Fruit fly (Drosophila melanogaster) whole organism, embryonic: Measurements from ENCODE around the gene tst.

Source experiments
- Bdp1 ChIP-seq: fragments of 200-800 bp; sonication (Bioruptor generic); optimal IDR thresholded peaks from 3 replicates; lab custom pipeline; 2016; ENCODE audit warnings: missing biosample characterization, missing genetic modification characterization
- CG13624 ChIP-seq: fragments of 200-800 bp; sonication (Bioruptor generic); optimal IDR thresholded peaks from 2 replicates; lab custom pipeline; 2016; ENCODE audit warnings: missing biosample characterization, missing genetic modification characterization
- CG14710 ChIP-seq: fragments of 200-800 bp; sonication (Bioruptor generic); optimal IDR thresholded peaks from 3 replicates; lab custom pipeline; 2019; ENCODE audit warnings: missing biosample characterization, mild to moderate bottlenecking, missing genetic modification characterization, moderate library complexity
- CG17186 ChIP-seq: fragments of 200-800 bp; sonication (Bioruptor generic); optimal IDR thresholded peaks from 3 replicates; lab custom pipeline; 2017; ENCODE audit warnings: missing biosample characterization, missing genetic modification reagents, missing genetic modification characterization
- CG17802 ChIP-seq: fragments of 200-800 bp; sonication (Bioruptor generic); optimal IDR thresholded peaks from 2 replicates; lab custom pipeline; 2018; ENCODE audit warnings: missing biosample characterization, mild to moderate bottlenecking, missing genetic modification characterization, moderate library complexity
- CG18011 ChIP-seq: fragments of 200-800 bp; sonication (Bioruptor generic); optimal IDR thresholded peaks from 2 replicates; lab custom pipeline; 2017; ENCODE audit warnings: missing biosample characterization, missing genetic modification characterization, mild to moderate bottlenecking, moderate library complexity, missing genotype
- CG18262 ChIP-seq: fragments of 200-800 bp; optimal IDR thresholded peaks from 3 replicates; lab custom pipeline; 2019; ENCODE audit warnings: missing biosample characterization, mild to moderate bottlenecking, missing genetic modification characterization, moderate library complexity
- CG1832 ChIP-seq: fragments of 200-800 bp; sonication (Bioruptor generic); optimal IDR thresholded peaks from 2 replicates; lab custom pipeline; 2017; ENCODE audit warnings: missing biosample characterization, mild to moderate bottlenecking, missing genetic modification characterization, inconsistent platforms
- CG2678 ChIP-seq: fragments of 200-800 bp; sonication (Bioruptor generic); optimal IDR thresholded peaks from 3 replicates; lab custom pipeline; 2019; ENCODE audit warnings: missing biosample characterization, mild to moderate bottlenecking, missing genetic modification characterization, moderate library complexity
- CG31388 ChIP-seq: fragments of 200-800 bp; sonication (Bioruptor generic); optimal IDR thresholded peaks from 2 replicates; lab custom pipeline; 2016; ENCODE audit warnings: missing biosample characterization, missing genetic modification characterization
- CG32532 ChIP-seq: fragments of 200-800 bp; sonication (Bioruptor generic); IDR thresholded peaks from 2 replicates; pipeline ENCODE4 v1.3.6; 2022; ENCODE audit warnings: missing biosample characterization, missing genetic modification characterization
- CG3281 ChIP-seq: fragments of 200-800 bp; sonication (Bioruptor generic); optimal IDR thresholded peaks from 3 replicates; lab custom pipeline; 2017; ENCODE audit warnings: missing biosample characterization, mild to moderate bottlenecking, missing genetic modification characterization
- CG34224 ChIP-seq: fragments of 200-800 bp; sonication (Bioruptor generic); IDR thresholded peaks from 3 replicates; pipeline ENCODE4 v1.3.6; 2022; ENCODE audit warnings: missing biosample characterization, missing genetic modification characterization; ENCODE audit not compliant: partially characterized antibody
- CG6654 ChIP-seq: fragments of 200-800 bp; sonication (Bioruptor generic); optimal IDR thresholded peaks from 2 replicates; lab custom pipeline; 2017; ENCODE audit warnings: missing biosample characterization, mild to moderate bottlenecking, missing genetic modification characterization
- CG7271 ChIP-seq: fragments of 200-800 bp; sonication (Bioruptor generic); optimal IDR thresholded peaks from 2 replicates; lab custom pipeline; 2018; ENCODE audit warnings: missing biosample characterization, mild to moderate bottlenecking, missing genetic modification characterization, moderate library complexity
- CG7372 ChIP-seq: fragments of 200-800 bp; sonication (Bioruptor generic); IDR thresholded peaks from 2 replicates; pipeline ENCODE4 v1.3.6; 2022; ENCODE audit warnings: missing biosample characterization, missing genetic modification characterization
- CG9797 ChIP-seq: fragments of 200-800 bp; sonication (Bioruptor generic); optimal IDR thresholded peaks from 3 replicates; lab custom pipeline; 2018; ENCODE audit warnings: missing biosample characterization, mild to moderate bottlenecking, missing genetic modification characterization
- CHES-1-like ChIP-seq: fragments of 200-800 bp; sonication (Bioruptor generic); optimal IDR thresholded peaks from 2 replicates; lab custom pipeline; 2016; ENCODE audit warnings: missing biosample characterization, missing genetic modification characterization
- D ChIP-seq, 2 experiments: fragments of 200-800 bp in 1 of 2; fragments of >200 bp in 1 of 2; sonication (Bioruptor generic) in 1 of 2; optimal IDR thresholded peaks; 2 replicates in 1 of 2; 3 replicates in 1 of 2; lab custom pipeline; 2017; ENCODE audit warnings: mild to moderate bottlenecking in 1 of 2, missing biosample characterization in 1 of 2, missing genetic modification characterization in 1 of 2, missing genetic modification reagents in 1 of 2
- Deaf1 ChIP-seq: fragments of 200-800 bp; optimal IDR thresholded peaks from 3 replicates; lab custom pipeline; 2019; ENCODE audit warnings: missing biosample characterization, mild to moderate bottlenecking, missing genetic modification characterization, moderate library complexity
- HLHmδ ChIP-seq: fragments of 200-800 bp; sonication (Bioruptor generic); optimal IDR thresholded peaks from 2 replicates; lab custom pipeline; 2018; ENCODE audit warnings: missing biosample characterization, mild to moderate bottlenecking, missing genetic modification characterization, moderate library complexity
- Hsf ChIP-seq: fragments of 200-800 bp; sonication (Bioruptor generic); optimal IDR thresholded peaks from 3 replicates; lab custom pipeline; 2016; ENCODE audit warnings: missing biosample characterization, missing genetic modification characterization
- Jarid2 ChIP-seq: fragments of 200-800 bp; sonication (Bioruptor generic); optimal IDR thresholded peaks from 3 replicates; lab custom pipeline; 2017; ENCODE audit warnings: mild to moderate bottlenecking, missing biosample characterization, missing genetic modification reagents, missing genetic modification characterization
- Lhr ChIP-seq: fragments of 200-800 bp; sonication (Bioruptor generic); optimal IDR thresholded peaks from 3 replicates; lab custom pipeline; 2017; ENCODE audit warnings: mild to moderate bottlenecking, missing biosample characterization, missing genetic modification reagents, missing genetic modification characterization
- Mad ChIP-seq: fragments of 200-800 bp; sonication (Bioruptor generic); optimal IDR thresholded peaks from 2 replicates; lab custom pipeline; 2016; ENCODE audit warnings: missing biosample characterization, missing genetic modification characterization
- Mrtf ChIP-seq: fragments of 200-800 bp; sonication (Bioruptor generic); IDR thresholded peaks from 3 replicates; pipeline ENCODE4 v1.3.6; 2022; ENCODE audit warnings: missing biosample characterization, missing genetic modification characterization
- NC2β ChIP-seq: fragments of 200-800 bp; sonication (Bioruptor generic); optimal IDR thresholded peaks from 2 replicates; lab custom pipeline; 2016; ENCODE audit warnings: missing biosample characterization, missing genetic modification characterization
- Oaz ChIP-seq: fragments of 200-800 bp; sonication (Bioruptor generic); IDR thresholded peaks from 2 replicates; pipeline ENCODE4 v1.3.6; 2022; ENCODE audit warnings: missing biosample characterization, missing genetic modification characterization
- Oli ChIP-seq: fragments of 200-800 bp; sonication (Bioruptor generic); optimal IDR thresholded peaks from 2 replicates; lab custom pipeline; 2018; ENCODE audit warnings: missing biosample characterization, mild to moderate bottlenecking, missing genetic modification characterization, moderate library complexity
- Rx ChIP-seq: fragments of 200-800 bp; sonication (Bioruptor generic); IDR thresholded peaks from 2 replicates; pipeline ENCODE4 v1.3.6; 2022; ENCODE audit warnings: missing biosample characterization, missing genetic modification characterization
- abd-A ChIP-seq: fragments of 200-800 bp; sonication (Bioruptor generic); optimal IDR thresholded peaks from 3 replicates; lab custom pipeline; 2019; ENCODE audit warnings: missing biosample characterization, mild to moderate bottlenecking, missing genetic modification characterization, moderate library complexity
- bbx ChIP-seq: fragments of 200-800 bp; sonication (Bioruptor generic); IDR thresholded peaks from 2 replicates; pipeline ENCODE4 v1.3.6; 2022; ENCODE audit warnings: missing biosample characterization, missing genetic modification characterization; ENCODE audit not compliant: partially characterized antibody
- da ChIP-seq: fragments of 200-800 bp; sonication (Bioruptor generic); optimal IDR thresholded peaks from 2 replicates; lab custom pipeline; 2016; ENCODE audit warnings: missing biosample characterization, missing genetic modification characterization
- esg ChIP-seq: fragments of 200-800 bp; sonication (Bioruptor generic); conservative IDR thresholded peaks from 2 replicates; pipeline ENCODE4 v1.3.6; 2022; ENCODE audit warnings: missing biosample characterization, missing genetic modification characterization
- gcm ChIP-seq: fragments of 200-800 bp; sonication (Bioruptor generic); optimal IDR thresholded peaks from 2 replicates; lab custom pipeline; 2019; ENCODE audit warnings: missing biosample characterization, mild to moderate bottlenecking, missing genetic modification characterization, moderate library complexity
- lab ChIP-seq: fragments of 200-800 bp; sonication (Bioruptor generic); optimal IDR thresholded peaks from 3 replicates; lab custom pipeline; 2017; ENCODE audit warnings: missing biosample characterization, missing genetic modification characterization, mild to moderate bottlenecking, moderate library complexity, missing genetic modification reagents
- lmd ChIP-seq: fragments of 200-800 bp; sonication (Bioruptor generic); IDR thresholded peaks from 2 replicates; pipeline ENCODE4 v1.3.6; 2022; ENCODE audit warnings: missing biosample characterization, missing genetic modification characterization
- maf-S ChIP-seq: fragments of 200-800 bp; sonication (Bioruptor generic); optimal IDR thresholded peaks from 2 replicates; lab custom pipeline; 2016; ENCODE audit warnings: missing biosample characterization, missing genetic modification characterization
- mld ChIP-seq: fragments of 200-800 bp; sonication (Bioruptor generic); IDR thresholded peaks from 3 replicates; pipeline ENCODE4 v1.3.6; 2022; ENCODE audit warnings: missing biosample characterization, missing genetic modification characterization; ENCODE audit not compliant: partially characterized antibody
- repo ChIP-seq: fragments of 200-800 bp; sonication (Bioruptor generic); optimal IDR thresholded peaks from 2 replicates; lab custom pipeline; 2016; ENCODE audit warnings: missing biosample characterization, missing genetic modification characterization
- sd ChIP-seq: fragments of 200-800 bp; sonication (Bioruptor generic); optimal IDR thresholded peaks from 3 replicates; lab custom pipeline; 2018; ENCODE audit warnings: missing biosample characterization, mild to moderate bottlenecking, missing genetic modification characterization, moderate library complexity
- sens ChIP-seq: fragments of 200-800 bp; sonication (Bioruptor generic); peaks from one replicate; lab custom pipeline; 2016; ENCODE audit warnings: missing biosample characterization, missing genetic modification characterization
- sisA ChIP-seq: fragments of 200-800 bp; sonication (Bioruptor generic); IDR thresholded peaks from 2 replicates; pipeline ENCODE4 v1.3.6; 2022; ENCODE audit warnings: missing biosample characterization, missing genetic modification characterization
- sug ChIP-seq: fragments of 200-800 bp; optimal IDR thresholded peaks from 2 replicates; lab custom pipeline; 2019; ENCODE audit warnings: missing biosample characterization, mild to moderate bottlenecking, missing genetic modification characterization, moderate library complexity
- tin ChIP-seq: fragments of 200-800 bp; sonication (Bioruptor generic); optimal IDR thresholded peaks from 3 replicates; lab custom pipeline; 2016; ENCODE audit warnings: missing biosample characterization, missing genetic modification characterization
- tll ChIP-seq, 2 experiments: fragments of 200-800 bp in 1 of 2; fragments of >200 bp in 1 of 2; sonication (Bioruptor generic) in 1 of 2; optimal IDR thresholded peaks; 2 replicates each; lab custom pipeline; 2017 to 2019; ENCODE audit warnings: missing biosample characterization in 2 of 2, missing genetic modification characterization in 2 of 2, mild to moderate bottlenecking in 1 of 2, moderate library complexity in 1 of 2
- toy ChIP-seq: fragments of 200-800 bp; sonication (Bioruptor generic); IDR thresholded peaks from 2 replicates; pipeline ENCODE4 v1.3.6; 2022; ENCODE audit warnings: missing biosample characterization, missing genetic modification characterization
- tx ChIP-seq: fragments of 200-800 bp; sonication (Bioruptor generic); optimal IDR thresholded peaks from 2 replicates; lab custom pipeline; 2016; ENCODE audit warnings: missing biosample characterization, missing genetic modification characterization
- wdn ChIP-seq: fragments of 200-800 bp; sonication (Bioruptor generic); IDR thresholded peaks from 2 replicates; pipeline ENCODE4 v1.3.6; 2022; ENCODE audit warnings: missing biosample characterization, missing genetic modification characterization
- zen2 ChIP-seq: fragments of 200-800 bp; sonication (Bioruptor generic); IDR thresholded peaks from 3 replicates; pipeline ENCODE4 v1.3.6; 2022; ENCODE audit warnings: missing biosample characterization, missing genetic modification characterization; ENCODE audit not compliant: partially characterized antibody

Gene tst

dm6 chr3R:23752728-23753127 is 19.9 kb downstream of the tst start, which contains the start of the genes RanBP3 and Rpt5 (continued):
- TF ChIP-seq Deaf1, result no peak
- no peak for TF ChIP-seq CG31388
- no peak for TF ChIP-seq Oli (tag; lab: Kevin White, UChicago)
- TF ChIP-seq Mrtf (GFP tag; lab: Robert Waterston, UW), result no peak
- TF ChIP-seq CG7372 (GFP tag; lab: Robert Waterston, UW), result no peak
- peak; percentile 86 for TF ChIP-seq CHES-1-like (GFP tag; lab: Kevin White, UChicago)
- no peak for TF ChIP-seq Jarid2 (GFP tag; lab: Kevin White, UChicago)
- TF ChIP-seq toy (GFP tag; lab: Robert Waterston, UW), result no peak
- TF ChIP-seq D (optimal IDR thresholded peaks at IDR 0.05; lab: Kevin White, UChicago), result no peak
- no peak for TF ChIP-seq D (GFP tag; optimal IDR thresholded peaks at IDR 0.05; lab: Kevin White, UChicago)
- no peak for TF ChIP-seq lab (GFP tag; lab: Kevin White, UChicago)
- TF ChIP-seq NC2β (GFP tag; lab: Kevin White, UChicago), result peak; percentile 20
- TF ChIP-seq wdn (GFP tag; lab: Robert Waterston, UW), result peak; percentile 45; the same call in 1 of the 2 replicates
- no peak for TF ChIP-seq CG18262 (tag; lab: Kevin White, UChicago)
- peak; percentile 5 for TF ChIP-seq Bdp1
- peak; percentile 57 for TF ChIP-seq CG3281 (GFP tag; lab: Kevin White, UChicago)
- no peak for TF ChIP-seq Rx
- TF ChIP-seq tin (GFP tag; lab: Kevin White, UChicago), result peak; percentile 67
- no peak for TF ChIP-seq CG1832 (GFP tag; lab: Kevin White, UChicago)
- TF ChIP-seq zen2, result peak; percentile 76
- peak; percentile 63 for TF ChIP-seq maf-S (GFP tag; lab: Kevin White, UChicago)
- TF ChIP-seq CG17802 (tag; lab: Kevin White, UChicago), result no peak
- TF ChIP-seq abd-A, result no peak
- peak; percentile 92 for TF ChIP-seq bbx (GFP tag; lab: Robert Waterston, UW)
- TF ChIP-seq Oaz (GFP tag; lab: Robert Waterston, UW), result no peak
- peak; percentile 84 for TF ChIP-seq sens (GFP tag; lab: Kevin White, UChicago)
- no peak for TF ChIP-seq Lhr
- TF ChIP-seq Mad, result no peak
- TF ChIP-seq mld, result peak; percentile 92
- no peak for TF ChIP-seq CG6654
- peak; percentile 16 for TF ChIP-seq da (GFP tag; lab: Kevin White, UChicago)
- peak; percentile 70 for TF ChIP-seq CG13624
- TF ChIP-seq HLHmδ (GFP tag; lab: Kevin White, UChicago), result no peak
- peak; percentile 44 for TF ChIP-seq tx (GFP tag; lab: Kevin White, UChicago)
- no peak for TF ChIP-seq esg
- no peak; the same call in 1 of the 2 replicates for TF ChIP-seq sisA (GFP tag; lab: Robert Waterston, UW)
- TF ChIP-seq Hsf (GFP tag; lab: Kevin White, UChicago), result peak; percentile 66
- TF ChIP-seq repo, result peak; percentile 18
- no peak for TF ChIP-seq CG2678 (tag; lab: Kevin White, UChicago)
- TF ChIP-seq tll (GFP tag; optimal IDR thresholded peaks at IDR 0.05; lab: Kevin White, UChicago), result no peak
- TF ChIP-seq CG17186 (GFP tag; lab: Kevin White, UChicago), result peak; percentile 69
- peak; percentile 92 for TF ChIP-seq CG34224 (GFP tag; lab: Robert Waterston, UW)
- TF ChIP-seq CG7271 (tag; lab: Kevin White, UChicago), result no peak
- peak; percentile 62 for TF ChIP-seq CG18011 (GFP tag; lab: Kevin White, UChicago)
- peak; percentile 8; the same call in 1 of the 2 replicates for TF ChIP-seq lmd (GFP tag; lab: Robert Waterston, UW)
- no peak for TF ChIP-seq sug
- TF ChIP-seq CG9797 (GFP tag; lab: Kevin White, UChicago), result peak; percentile 40
- TF ChIP-seq CG14710 (tag; lab: Kevin White, UChicago), result peak; percentile 82
- no peak for TF ChIP-seq sd (tag; lab: Kevin White, UChicago)
- no peak for TF ChIP-seq gcm (GFP tag; lab: Kevin White, UChicago)
- peak; percentile 60; the same call in 1 of the 2 replicates for TF ChIP-seq CG32532 (GFP tag; lab: Robert Waterston, UW)
